Worm (Caenorhabditis elegans) whole organism, young adult: ENCODE results near the gene C56G2.4.

Source experiments
- C17E4.6 ChIP-seq: fragments of 200-800 bp; sonication (Bioruptor generic); IDR thresholded peaks from 2 replicates; pipeline ENCODE4 v1.3.6; 2022; ENCODE audit warnings: missing genetic modification reagents, missing genetic modification characterization, missing compliant biosample characterization
- F33H1.4 ChIP-seq: fragments of 200-800 bp; sonication (Bioruptor generic); IDR thresholded peaks from 2 replicates; pipeline ENCODE4 v1.3.6; 2022; ENCODE audit warnings: missing genetic modification reagents, missing genetic modification characterization, missing compliant biosample characterization
- F49E8.2 ChIP-seq: sonication (generic microtip); optimal IDR thresholded peaks from 3 replicates; lab custom pipeline; 2017; ENCODE audit warnings: missing genetic modification characterization, mild to moderate bottlenecking, missing compliant biosample characterization, antibody characterized with exemption, moderate library complexity; ENCODE audit not compliant: insufficient read depth
- F52B5.7 ChIP-seq: sonication (generic microtip); optimal IDR thresholded peaks from 2 replicates; lab custom pipeline; 2016; ENCODE audit warnings: mild to moderate bottlenecking, missing genetic modification characterization, missing compliant biosample characterization
- F57C9.4 ChIP-seq: sonication (generic microtip); optimal IDR thresholded peaks from 2 replicates; lab custom pipeline; 2017; ENCODE audit warnings: mild to moderate bottlenecking, missing genetic modification characterization, missing compliant biosample characterization
- T07F8.4 ChIP-seq: sonication (generic microtip); optimal IDR thresholded peaks from 2 replicates; lab custom pipeline; 2016; ENCODE audit warnings: mild to moderate bottlenecking, missing genetic modification characterization, moderate library complexity, missing compliant biosample characterization
- T26A5.8 ChIP-seq: sonication (generic microtip); optimal IDR thresholded peaks from 2 replicates; lab custom pipeline; 2016; ENCODE audit warnings: missing genetic modification characterization, missing compliant biosample characterization
- Y53G8AR.9 ChIP-seq: fragments of 200-800 bp; sonication (Bioruptor generic); conservative IDR thresholded peaks from 2 replicates; pipeline ENCODE4 v1.3.6; 2022; ENCODE audit warnings: missing genetic modification reagents, missing genetic modification characterization, missing compliant biosample characterization
- Y67H2A.10 ChIP-seq: fragments of 200-800 bp; sonication (Bioruptor generic); conservative IDR thresholded peaks from 2 replicates; pipeline ENCODE4 v1.3.6; 2022; ENCODE audit warnings: missing genetic modification reagents, missing genetic modification characterization, missing compliant biosample characterization
- Y79H2A.3 ChIP-seq: fragments of 200-800 bp; sonication (Bioruptor generic); conservative IDR thresholded peaks from 2 replicates; pipeline ENCODE4 v1.3.6; 2022; ENCODE audit warnings: missing genetic modification reagents, missing genetic modification characterization, missing compliant biosample characterization
- akir-1 ChIP-seq: fragments of 200-800 bp; sonication (Bioruptor generic); optimal IDR thresholded peaks from 2 replicates; lab custom pipeline; 2018; ENCODE audit warnings: mild to moderate bottlenecking, missing genetic modification characterization, moderate library complexity, missing compliant biosample characterization
- aptf-2 ChIP-seq: fragments of 200-800 bp; sonication (Bioruptor generic); conservative IDR thresholded peaks from 2 replicates; pipeline ENCODE4 v1.3.6; 2022; ENCODE audit warnings: missing genetic modification reagents, missing genetic modification characterization, missing compliant biosample characterization
- attf-6 ChIP-seq: fragments of 200-800 bp; sonication (Bioruptor generic); IDR thresholded peaks from 2 replicates; pipeline ENCODE4 v1.3.6; 2022; ENCODE audit warnings: missing genetic modification reagents, missing genetic modification characterization, missing compliant biosample characterization
- cebp-1 ChIP-seq, 2 experiments: fragments of 200-800 bp in 1 of 2; sonication (Bioruptor generic) in 1 of 2; sonication (generic microtip) in 1 of 2; IDR thresholded peaks in 1 of 2; optimal IDR thresholded peaks in 1 of 2; 2 replicates each; pipeline versions ENCODE4 v1.3.6 to Lab custom; 2017 to 2022; ENCODE audit warnings: missing compliant biosample characterization in 2 of 2, missing genetic modification characterization in 2 of 2, mild to moderate bottlenecking in 1 of 2, missing genetic modification reagents in 1 of 2, moderate library complexity in 1 of 2
- ceh-27 ChIP-seq: fragments of 200-800 bp; sonication (Bioruptor generic); optimal IDR thresholded peaks from 2 replicates; lab custom pipeline; 2018; ENCODE audit warnings: mild to moderate bottlenecking, missing genetic modification characterization, moderate library complexity, missing compliant biosample characterization
- ceh-58 ChIP-seq: fragments of 200-800 bp; sonication (Bioruptor generic); IDR thresholded peaks from 2 replicates; pipeline ENCODE4 v1.3.6; 2022; ENCODE audit warnings: missing genetic modification characterization, missing compliant biosample characterization
- ceh-79 ChIP-seq: sonication (generic microtip); optimal IDR thresholded peaks from 2 replicates; lab custom pipeline; 2017; ENCODE audit warnings: mild to moderate bottlenecking, missing genetic modification characterization, missing compliant biosample characterization
- chd-7 ChIP-seq: sonication (generic microtip); optimal IDR thresholded peaks from 2 replicates; lab custom pipeline; 2016; ENCODE audit warnings: mild to moderate bottlenecking, missing genetic modification characterization, moderate library complexity, missing compliant biosample characterization
- dox-1 ChIP-seq: fragments of 200-800 bp; sonication (Bioruptor generic); IDR thresholded peaks from 2 replicates; pipeline ENCODE4 v1.3.6; 2022; ENCODE audit warnings: missing genetic modification reagents, missing genetic modification characterization, missing compliant biosample characterization
- efl-1 ChIP-seq: fragments of 150-350 bp; optimal IDR thresholded peaks from 2 replicates; lab custom pipeline; 2014; ENCODE audit warnings: missing biosample characterization, missing genetic modification reagents, missing genetic modification characterization
- egrh-3 ChIP-seq: fragments of 200-800 bp; sonication (Bioruptor generic); IDR thresholded peaks from 2 replicates; pipeline ENCODE4 v1.3.6; 2022; ENCODE audit warnings: missing genetic modification reagents, missing genetic modification characterization, missing compliant biosample characterization
- ekl-4 ChIP-seq: fragments of 200-800 bp; sonication (Bioruptor generic); IDR thresholded peaks from 2 replicates; pipeline ENCODE4 v1.3.6; 2022; ENCODE audit warnings: missing genetic modification reagents, missing genetic modification characterization, missing compliant biosample characterization
- ets-4 ChIP-seq: fragments of 200-800 bp; sonication (Bioruptor generic); optimal IDR thresholded peaks from 2 replicates; lab custom pipeline; 2018; ENCODE audit warnings: mild to moderate bottlenecking, missing genetic modification characterization, missing compliant biosample characterization
- fkh-3 ChIP-seq: sonication (generic microtip); optimal IDR thresholded peaks from 2 replicates; lab custom pipeline; 2016; ENCODE audit warnings: mild to moderate bottlenecking, missing genetic modification characterization, missing compliant biosample characterization
- hmg-1.2 ChIP-seq: fragments of 200-800 bp; sonication (Bioruptor generic); IDR thresholded peaks from 2 replicates; pipeline ENCODE4 v1.3.6; 2022; ENCODE audit warnings: missing genetic modification reagents, missing genetic modification characterization, missing compliant biosample characterization
- hsf-1 ChIP-seq: fragments of 200-800 bp; sonication (Bioruptor generic); IDR thresholded peaks from 2 replicates; pipeline ENCODE4 v1.3.6; 2022; ENCODE audit warnings: missing genetic modification reagents, missing genetic modification characterization, missing compliant biosample characterization
- lin-26 ChIP-seq: fragments of 200-800 bp; sonication (Bioruptor generic); IDR thresholded peaks from 2 replicates; pipeline ENCODE4 v1.3.6; 2022; ENCODE audit warnings: missing genetic modification reagents, missing genetic modification characterization, missing compliant biosample characterization
- lsl-1 ChIP-seq: fragments of 200-800 bp; sonication (Bioruptor generic); optimal IDR thresholded peaks from 2 replicates; lab custom pipeline; 2018; ENCODE audit warnings: mild to moderate bottlenecking, missing genetic modification characterization, moderate library complexity, missing compliant biosample characterization
- madf-6 ChIP-seq: fragments of 200-800 bp; sonication (Bioruptor generic); IDR thresholded peaks from 2 replicates; pipeline ENCODE4 v1.3.6; 2022; ENCODE audit warnings: missing genetic modification reagents, missing genetic modification characterization, missing compliant biosample characterization
- madf-8 ChIP-seq: fragments of 200-800 bp; sonication (Bioruptor generic); conservative IDR thresholded peaks from 2 replicates; pipeline ENCODE4 v1.3.6; 2022; ENCODE audit warnings: missing genetic modification reagents, missing genetic modification characterization, missing compliant biosample characterization
- nfya-2 ChIP-seq: fragments of 200-800 bp; sonication (Bioruptor generic); IDR thresholded peaks from 2 replicates; pipeline ENCODE4 v1.3.6; 2022; ENCODE audit warnings: missing genetic modification reagents, missing genetic modification characterization, missing compliant biosample characterization
- nfyb-1 ChIP-seq: fragments of 200-800 bp; sonication (Bioruptor generic); IDR thresholded peaks from 2 replicates; pipeline ENCODE4 v1.3.6; 2022; ENCODE audit warnings: missing genetic modification reagents, missing genetic modification characterization, missing compliant biosample characterization
- nhr-120 ChIP-seq: fragments of 200-800 bp; sonication (Bioruptor generic); IDR thresholded peaks from 2 replicates; pipeline ENCODE4 v1.3.6; 2022; ENCODE audit warnings: missing genetic modification characterization, missing compliant biosample characterization
- nhr-80 ChIP-seq: sonication (generic microtip); optimal IDR thresholded peaks from 2 replicates; lab custom pipeline; 2016; ENCODE audit warnings: missing genetic modification characterization, missing compliant biosample characterization
- pha-4 ChIP-seq: fragments of 150-350 bp; sonication (generic microtip); optimal IDR thresholded peaks from 2 replicates; lab custom pipeline; 2014; ENCODE audit warnings: missing biosample characterization, missing genetic modification reagents, missing genetic modification characterization
- somi-1 ChIP-seq: fragments of 200-800 bp; sonication (Bioruptor generic); optimal IDR thresholded peaks from 2 replicates; lab custom pipeline; 2018; ENCODE audit warnings: mild to moderate bottlenecking, missing genetic modification characterization, missing compliant biosample characterization
- tbx-9 ChIP-seq: sonication (generic microtip); optimal IDR thresholded peaks from 2 replicates; lab custom pipeline; 2016; ENCODE audit warnings: borderline replicate concordance, missing genetic modification characterization, inconsistent platforms, missing compliant biosample characterization
- xnd-1 ChIP-seq: sonication (generic microtip); optimal IDR thresholded peaks from 2 replicates; lab custom pipeline; 2016; ENCODE audit warnings: missing genotype, missing genetic modification reagents, missing genetic modification characterization, missing compliant biosample characterization
- ztf-26 ChIP-seq: sonication (generic microtip); optimal IDR thresholded peaks from 2 replicates; lab custom pipeline; 2017; ENCODE audit warnings: missing genetic modification characterization, missing compliant biosample characterization
- ztf-28 ChIP-seq: fragments of 200-800 bp; sonication (Bioruptor generic); IDR thresholded peaks from 2 replicates; pipeline ENCODE4 v1.3.6; 2022; ENCODE audit warnings: missing genetic modification reagents, missing genetic modification characterization, missing compliant biosample characterization
- ztf-3 ChIP-seq: fragments of 200-800 bp; sonication (Bioruptor generic); optimal IDR thresholded peaks from 2 replicates; lab custom pipeline; 2018; ENCODE audit warnings: mild to moderate bottlenecking, missing genetic modification characterization, missing compliant biosample characterization

The C56G2.4 gene

DNA sequence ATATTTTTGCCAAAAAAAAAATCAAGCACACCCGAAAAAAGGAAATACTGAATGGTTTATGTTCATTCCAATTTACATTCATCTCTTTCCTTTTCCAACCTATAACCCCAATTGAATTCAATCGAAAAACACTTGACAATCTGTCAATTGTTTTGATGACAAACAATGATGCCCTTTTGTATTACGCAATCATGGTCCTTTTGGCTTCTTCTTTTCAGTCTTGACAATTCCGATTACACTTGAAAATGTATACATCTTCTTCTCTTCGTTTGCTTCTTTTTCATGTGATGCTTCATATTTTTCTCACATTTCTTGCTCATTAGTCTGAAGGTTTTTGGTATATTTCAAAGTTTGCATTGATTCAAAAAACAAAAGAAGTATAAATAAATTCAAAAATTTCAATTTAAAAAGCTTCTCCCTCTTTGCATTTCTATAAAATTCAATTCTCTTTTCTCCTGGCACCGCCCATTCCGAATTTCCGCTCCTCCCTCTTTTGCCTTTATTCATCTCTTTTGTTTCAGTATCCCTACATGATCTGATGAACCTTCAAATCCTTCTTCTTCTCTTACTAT, at the start of gene C56G2.4:
TSS of gene C56G2.4 (plus strand) at position 522 of the 572 bp plus-strand sequence.
- TF ChIP-seq ceh-79 (tag; lab: Kevin White, UChicago) = no peak
- TF ChIP-seq nhr-120 (GFP tag; lab: Robert Waterston, UW) = no peak

DNA sequence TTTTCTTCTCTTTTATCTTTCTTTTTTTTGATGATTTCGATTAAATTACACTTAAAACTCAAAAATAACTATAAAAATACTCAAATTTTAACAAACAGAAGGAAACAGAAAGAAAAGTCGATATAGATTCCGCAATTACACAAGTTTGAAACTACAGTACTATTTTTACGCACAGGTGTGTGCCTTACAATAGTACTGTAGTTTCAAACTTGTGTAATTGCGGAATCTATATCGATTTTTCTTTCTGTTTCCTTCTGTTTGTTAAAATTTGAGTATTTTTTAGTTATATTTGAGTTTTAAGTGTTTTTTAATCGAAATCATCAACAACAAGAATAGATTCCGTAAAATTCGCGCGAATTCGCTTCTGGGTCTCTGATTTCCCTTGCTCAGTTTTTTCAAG, 48.5 kb upstream of the C56G2.4 start:
- TF ChIP-seq attf-6 (GFP tag; lab: Robert Waterston, UW) (no peak), chd-7 (tag; lab: Kevin White, UChicago) (no peak), ets-4 (GFP tag; lab: Kevin White, UChicago) (no peak), cebp-1 (GFP tag; IDR thresholded peaks at IDR 0.05; lab: Robert Waterston, UW) (no peak), cebp-1 (tag; optimal IDR thresholded peaks at IDR 0.05; lab: Kevin White, UChicago) (no peak), nfyb-1 (GFP tag; lab: Robert Waterston, UW) (no peak), ceh-58 (no peak), T07F8.4 (tag; lab: Kevin White, UChicago) (no peak), madf-6 (GFP tag; lab: Robert Waterston, UW) (peak; percentile 93), C17E4.6 (no peak), lsl-1 (GFP tag; lab: Kevin White, UChicago) (peak; percentile 89), ztf-26 (tag; lab: Kevin White, UChicago) (no peak), ztf-28 (GFP tag; lab: Robert Waterston, UW) (no peak), tbx-9 (tag; lab: Kevin White, UChicago) (no peak), Y53G8AR.9 (GFP tag; lab: Robert Waterston, UW) (no peak), xnd-1 (tag; lab: Kevin White, UChicago) (peak; percentile 91), fkh-3 (tag; lab: Kevin White, UChicago) (no peak), Y79H2A.3 (GFP tag; lab: Robert Waterston, UW) (no peak), efl-1 (GFP tag; lab: Kevin White, UChicago) (peak; percentile 6), T26A5.8 (tag; lab: Kevin White, UChicago) (no peak), hmg-1.2 (0 out of 2 replicates have a peak, but pooled peaks have one; percentile 14), F33H1.4 (GFP tag; lab: Robert Waterston, UW) (peak; percentile 43; the same call in 1 of the 2 replicates), dox-1 (no peak), Y67H2A.10 (GFP tag; lab: Robert Waterston, UW) (no peak), F49E8.2 (tag; lab: Kevin White, UChicago) (no peak), egrh-3 (no peak), madf-8 (GFP tag; lab: Robert Waterston, UW) (peak; percentile 74), ekl-4 (GFP tag; lab: Robert Waterston, UW) (0 out of 2 replicates have a peak, but pooled peaks have one; percentile 23)

DNA sequence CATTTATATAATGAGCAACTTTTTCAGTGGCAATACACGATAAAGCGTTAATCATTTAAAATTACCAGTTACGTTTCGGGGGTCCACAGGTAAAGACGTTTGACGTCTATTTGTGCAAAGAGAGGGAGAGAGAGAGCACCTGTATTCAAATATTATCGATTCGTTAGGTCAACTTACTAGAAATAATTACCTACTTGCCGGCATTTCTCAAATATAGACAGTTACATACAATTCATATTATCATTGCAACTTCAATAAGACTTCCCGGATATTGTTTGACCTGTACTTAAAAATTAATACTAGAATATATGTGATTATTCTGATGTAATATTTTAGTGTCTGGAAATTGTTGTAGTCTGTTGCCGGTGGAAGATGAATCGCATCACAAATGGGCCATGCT, 45.6 kb upstream of the C56G2.4 start, which contains the start of gene gadr-3:
TSS of gene gadr-3 (minus strand) at position 101 of the 400 bp plus-strand sequence.
- TF ChIP-seq pha-4 (tag; lab: Kevin White, UChicago) = no peak
- no peak for TF ChIP-seq hsf-1 (GFP tag; lab: Robert Waterston, UW)
- TF ChIP-seq akir-1 (GFP tag; lab: Kevin White, UChicago) = no peak
- no peak for TF ChIP-seq lsl-1 (GFP tag; lab: Kevin White, UChicago)
- no peak for TF ChIP-seq aptf-2
- no peak for TF ChIP-seq Y79H2A.3 (GFP tag; lab: Robert Waterston, UW)
- no peak for TF ChIP-seq lin-26
- no peak for TF ChIP-seq ceh-27
- no peak for TF ChIP-seq F57C9.4 (tag; lab: Kevin White, UChicago)
- no peak for TF ChIP-seq nfya-2 (GFP tag; lab: Robert Waterston, UW)
- TF ChIP-seq efl-1 (GFP tag; lab: Kevin White, UChicago) = no peak
- no peak for TF ChIP-seq madf-8 (GFP tag; lab: Robert Waterston, UW)
- no peak for TF ChIP-seq ceh-79 (tag; lab: Kevin White, UChicago)
- TF ChIP-seq nhr-80 (tag; lab: Kevin White, UChicago) = no peak
- no peak for TF ChIP-seq somi-1 (GFP tag; lab: Kevin White, UChicago)
- TF ChIP-seq ztf-3 (GFP tag; lab: Kevin White, UChicago) = no peak
- no peak for TF ChIP-seq F52B5.7 (tag; lab: Kevin White, UChicago)
